Fruit fly (Drosophila melanogaster) whole organism, embryonic: Measurements from ENCODE around the gene Tbca.

Source experiments
- Ada2b ChIP-seq: fragments of 200-800 bp; sonication (Bioruptor generic); IDR thresholded peaks from 2 replicates; pipeline ENCODE4 v1.3.6; 2022; ENCODE audit warnings: missing biosample characterization, missing genetic modification characterization
- Bgb ChIP-seq: fragments of 200-800 bp; sonication (Bioruptor generic); IDR thresholded peaks from 2 replicates; pipeline ENCODE4 v1.3.6; 2022; ENCODE audit warnings: missing biosample characterization, missing genetic modification characterization; ENCODE audit not compliant: partially characterized antibody
- CG10274 ChIP-seq: fragments of 200-800 bp; sonication (Bioruptor generic); optimal IDR thresholded peaks from 3 replicates; lab custom pipeline; 2017; ENCODE audit warnings: missing biosample characterization, mild to moderate bottlenecking, missing genetic modification characterization
- CG1233 ChIP-seq: fragments of 200-800 bp; sonication (Bioruptor generic); optimal IDR thresholded peaks from 4 replicates; lab custom pipeline; 2018; ENCODE audit warnings: missing biosample characterization, mild to moderate bottlenecking, missing genetic modification characterization
- CG14667 ChIP-seq: fragments of 200-800 bp; sonication (Bioruptor generic); IDR thresholded peaks from 2 replicates; pipeline ENCODE4 v1.3.6; 2022; ENCODE audit warnings: missing biosample characterization, missing genetic modification characterization
- CG15601 ChIP-seq: fragments of 200-800 bp; sonication (Bioruptor generic); optimal IDR thresholded peaks from 3 replicates; lab custom pipeline; 2019; ENCODE audit warnings: missing biosample characterization, mild to moderate bottlenecking, missing genetic modification characterization, moderate library complexity
- CG15696 ChIP-seq: fragments of 200-800 bp; sonication (Bioruptor generic); optimal IDR thresholded peaks from 2 replicates; lab custom pipeline; 2019; ENCODE audit warnings: missing biosample characterization, mild to moderate bottlenecking, missing genetic modification characterization, moderate library complexity
- CG17385 ChIP-seq: fragments of 200-800 bp; sonication (Bioruptor generic); optimal IDR thresholded peaks from 3 replicates; lab custom pipeline; 2018; ENCODE audit warnings: missing biosample characterization, mild to moderate bottlenecking, missing genetic modification characterization
- CG17568 ChIP-seq: fragments of 200-800 bp; sonication (Bioruptor generic); optimal IDR thresholded peaks from 2 replicates; lab custom pipeline; 2018; ENCODE audit warnings: missing biosample characterization, mild to moderate bottlenecking, missing genetic modification characterization, moderate library complexity
- CG1832 ChIP-seq: fragments of 200-800 bp; sonication (Bioruptor generic); optimal IDR thresholded peaks from 2 replicates; lab custom pipeline; 2017; ENCODE audit warnings: missing biosample characterization, mild to moderate bottlenecking, missing genetic modification characterization, inconsistent platforms
- CG18764 ChIP-seq: fragments of 200-800 bp; sonication (Bioruptor generic); optimal IDR thresholded peaks from 3 replicates; lab custom pipeline; 2016; ENCODE audit warnings: missing biosample characterization, missing genetic modification characterization
- CG2129 ChIP-seq: fragments of 200-800 bp; sonication (Bioruptor generic); IDR thresholded peaks from 2 replicates; pipeline ENCODE4 v1.3.6; 2022; ENCODE audit warnings: missing biosample characterization, missing genetic modification characterization; ENCODE audit not compliant: partially characterized antibody
- CG3065 ChIP-seq: fragments of 200-800 bp; sonication (Bioruptor generic); optimal IDR thresholded peaks from 2 replicates; lab custom pipeline; 2016; ENCODE audit warnings: missing biosample characterization, missing genetic modification characterization
- CG33213 ChIP-seq: fragments of 200-800 bp; sonication (Bioruptor generic); optimal IDR thresholded peaks from 3 replicates; lab custom pipeline; 2016; ENCODE audit warnings: missing biosample characterization, missing genetic modification characterization
- CG3407 ChIP-seq: fragments of 200-800 bp; sonication (Bioruptor generic); optimal IDR thresholded peaks from 2 replicates; lab custom pipeline; 2018; ENCODE audit warnings: missing biosample characterization, mild to moderate bottlenecking, missing genetic modification characterization
- CG3847 ChIP-seq: fragments of 200-800 bp; sonication (Bioruptor generic); IDR thresholded peaks from 2 replicates; pipeline ENCODE4 v1.3.6; 2022; ENCODE audit warnings: missing biosample characterization, missing genetic modification characterization
- CG4282 ChIP-seq: fragments of 200-800 bp; sonication (Bioruptor generic); optimal IDR thresholded peaks from 2 replicates; lab custom pipeline; 2016; ENCODE audit warnings: missing biosample characterization, missing genetic modification characterization
- CG4360 ChIP-seq: fragments of 200-800 bp; sonication (Bioruptor generic); IDR thresholded peaks from 2 replicates; pipeline ENCODE4 v1.3.6; 2022; ENCODE audit warnings: missing biosample characterization, missing genetic modification characterization
- CG6175 ChIP-seq: fragments of 200-800 bp; sonication (Bioruptor generic); IDR thresholded peaks from 3 replicates; pipeline ENCODE4 v1.3.6; 2022; ENCODE audit warnings: missing biosample characterization, missing genetic modification characterization
- CG7963 ChIP-seq: fragments of 200-800 bp; sonication (Bioruptor generic); IDR thresholded peaks from 3 replicates; pipeline ENCODE4 v1.3.6; 2022; ENCODE audit warnings: missing biosample characterization, missing genetic modification characterization; ENCODE audit not compliant: partially characterized antibody
- CTCF ChIP-seq: fragments of 200-800 bp; sonication (Bioruptor generic); optimal IDR thresholded peaks from 2 replicates; lab custom pipeline; 2017; ENCODE audit warnings: missing biosample characterization, mild to moderate bottlenecking, missing genetic modification characterization, moderate library complexity
- ERR ChIP-seq: fragments of 200-800 bp; sonication (Bioruptor generic); optimal IDR thresholded peaks from 2 replicates; lab custom pipeline; 2016; ENCODE audit warnings: missing biosample characterization, missing genetic modification characterization
- H15 ChIP-seq: fragments of 200-800 bp; sonication (Bioruptor generic); IDR thresholded peaks from 3 replicates; pipeline ENCODE4 v1.3.6; 2022; ENCODE audit warnings: missing biosample characterization, missing genetic modification characterization
- Hey ChIP-seq: fragments of 200-800 bp; sonication (Bioruptor generic); optimal IDR thresholded peaks from 3 replicates; lab custom pipeline; 2018; ENCODE audit warnings: missing biosample characterization, mild to moderate bottlenecking, missing genetic modification characterization
- Hr51 ChIP-seq, 2 experiments: fragments of 200-800 bp; sonication (Bioruptor generic); optimal IDR thresholded peaks; 2 replicates in 1 of 2; 3 replicates in 1 of 2; lab custom pipeline; 2016 to 2018; ENCODE audit warnings: missing biosample characterization in 2 of 2, missing genetic modification characterization in 2 of 2, mild to moderate bottlenecking in 1 of 2, moderate library complexity in 1 of 2
- Mad ChIP-seq: fragments of 200-800 bp; sonication (Bioruptor generic); optimal IDR thresholded peaks from 2 replicates; lab custom pipeline; 2016; ENCODE audit warnings: missing biosample characterization, missing genetic modification characterization
- Neu2 ChIP-seq: fragments of 200-800 bp; sonication (Bioruptor generic); optimal IDR thresholded peaks from 3 replicates; lab custom pipeline; 2016; ENCODE audit warnings: missing biosample characterization, missing genetic modification characterization, borderline replicate concordance
- Nf-YC ChIP-seq: fragments of 200-800 bp; optimal IDR thresholded peaks from 3 replicates; lab custom pipeline; 2019; ENCODE audit warnings: missing biosample characterization, mild to moderate bottlenecking, missing genetic modification characterization, moderate library complexity
- Optix ChIP-seq: fragments of 200-800 bp; sonication (Bioruptor generic); IDR thresholded peaks from 3 replicates; pipeline ENCODE4 v1.3.6; 2022; ENCODE audit warnings: missing biosample characterization, missing genetic modification characterization
- Sox100B ChIP-seq: fragments of 200-800 bp; sonication (Bioruptor generic); optimal IDR thresholded peaks from 3 replicates; lab custom pipeline; 2018; ENCODE audit warnings: missing biosample characterization, mild to moderate bottlenecking, missing genetic modification characterization
- Sox102F ChIP-seq: fragments of 200-800 bp; sonication (Bioruptor generic); optimal IDR thresholded peaks from 2 replicates; lab custom pipeline; 2018; ENCODE audit warnings: missing biosample characterization, mild to moderate bottlenecking, missing genetic modification characterization, moderate library complexity
- Sry-β ChIP-seq: fragments of 200-800 bp; sonication (Bioruptor generic); optimal IDR thresholded peaks from 2 replicates; lab custom pipeline; 2018; ENCODE audit warnings: missing biosample characterization, mild to moderate bottlenecking, missing genetic modification characterization, moderate library complexity
- Sry-δ ChIP-seq: fragments of 200-800 bp; sonication (Bioruptor generic); optimal IDR thresholded peaks from 2 replicates; lab custom pipeline; 2016; ENCODE audit warnings: missing biosample characterization, missing genetic modification characterization
- Ssrp ChIP-seq: fragments of 200-800 bp; sonication (Bioruptor generic); optimal IDR thresholded peaks from 2 replicates; lab custom pipeline; 2018; ENCODE audit warnings: missing biosample characterization, mild to moderate bottlenecking, missing genetic modification characterization, moderate library complexity
- ase ChIP-seq: fragments of 200-800 bp; sonication (Bioruptor generic); IDR thresholded peaks from 3 replicates; pipeline ENCODE4 v1.3.6; 2022; ENCODE audit warnings: missing biosample characterization, missing genetic modification characterization
- bowl ChIP-seq: fragments of 200-800 bp; sonication (Bioruptor generic); IDR thresholded peaks from 2 replicates; pipeline ENCODE4 v1.3.6; 2022; ENCODE audit warnings: missing biosample characterization, missing genetic modification characterization
- bsh ChIP-seq, 2 experiments: fragments of 200-800 bp; sonication (Bioruptor generic); optimal IDR thresholded peaks; 2 replicates each; lab custom pipeline; 2017 to 2018; ENCODE audit warnings: mild to moderate bottlenecking in 2 of 2, missing biosample characterization in 2 of 2, missing genetic modification characterization in 2 of 2, moderate library complexity in 1 of 2
- chif ChIP-seq, 2 experiments: fragments of 200-800 bp; sonication (Bioruptor generic); optimal IDR thresholded peaks; 3 replicates each; lab custom pipeline; 2016; ENCODE audit warnings: missing biosample characterization in 2 of 2, missing genetic modification characterization in 2 of 2
- corto ChIP-seq: fragments of 200-800 bp; sonication (Bioruptor generic); optimal IDR thresholded peaks from 2 replicates; lab custom pipeline; 2016; ENCODE audit warnings: missing biosample characterization, mild to moderate bottlenecking, missing genetic modification characterization, moderate library complexity
- dmrt11E ChIP-seq: fragments of 200-800 bp; sonication (Bioruptor generic); optimal IDR thresholded peaks from 3 replicates; lab custom pipeline; 2018; ENCODE audit warnings: missing biosample characterization, mild to moderate bottlenecking, missing genetic modification characterization, moderate library complexity
- fu2 ChIP-seq: fragments of 200-800 bp; sonication (Bioruptor generic); optimal IDR thresholded peaks from 2 replicates; lab custom pipeline; 2016; ENCODE audit warnings: missing biosample characterization, missing genetic modification characterization
- lmd ChIP-seq: fragments of 200-800 bp; sonication (Bioruptor generic); IDR thresholded peaks from 2 replicates; pipeline ENCODE4 v1.3.6; 2022; ENCODE audit warnings: missing biosample characterization, missing genetic modification characterization
- maf-S ChIP-seq: fragments of 200-800 bp; sonication (Bioruptor generic); optimal IDR thresholded peaks from 2 replicates; lab custom pipeline; 2016; ENCODE audit warnings: missing biosample characterization, missing genetic modification characterization
- nerfin-1 ChIP-seq: fragments of 200-800 bp; sonication (Bioruptor generic); optimal IDR thresholded peaks from 3 replicates; lab custom pipeline; 2019; ENCODE audit warnings: missing biosample characterization, mild to moderate bottlenecking, missing genetic modification characterization, moderate library complexity
- org-1 ChIP-seq: fragments of 200-800 bp; sonication (Bioruptor generic); optimal IDR thresholded peaks from 2 replicates; lab custom pipeline; 2017; ENCODE audit warnings: missing biosample characterization, missing genetic modification characterization
- schlank ChIP-seq: fragments of 200-800 bp; sonication (Bioruptor generic); optimal IDR thresholded peaks from 2 replicates; lab custom pipeline; 2018; ENCODE audit warnings: missing biosample characterization, mild to moderate bottlenecking, missing genetic modification characterization
- so ChIP-seq: fragments of 200-800 bp; sonication (Bioruptor generic); IDR thresholded peaks from 3 replicates; pipeline ENCODE4 v1.3.6; 2022; ENCODE audit warnings: missing biosample characterization, missing genetic modification characterization
- sug ChIP-seq: fragments of 200-800 bp; optimal IDR thresholded peaks from 2 replicates; lab custom pipeline; 2019; ENCODE audit warnings: missing biosample characterization, mild to moderate bottlenecking, missing genetic modification characterization, moderate library complexity
- ttk ChIP-seq: fragments of 200-800 bp; sonication (Bioruptor generic); IDR thresholded peaks from 2 replicates; pipeline ENCODE4 v2.1.2; 2022; ENCODE audit warnings: missing biosample characterization, missing genetic modification characterization
- vfl ChIP-seq: fragments of 200-800 bp; sonication (Bioruptor generic); optimal IDR thresholded peaks from 2 replicates; lab custom pipeline; 2016; ENCODE audit warnings: missing biosample characterization, missing genetic modification characterization
- vnd ChIP-seq: fragments of 200-800 bp; sonication (Bioruptor generic); IDR thresholded peaks from 3 replicates; pipeline ENCODE4 v1.3.6; 2022; ENCODE audit warnings: missing biosample characterization, missing genetic modification characterization; ENCODE audit not compliant: partially characterized antibody
- wdn ChIP-seq: fragments of 200-800 bp; sonication (Bioruptor generic); IDR thresholded peaks from 2 replicates; pipeline ENCODE4 v1.3.6; 2022; ENCODE audit warnings: missing biosample characterization, missing genetic modification characterization

Tbca gene

dm6 chr3R:31712585-31712984, 30.7 kb upstream of the Tbca start (continued):
- TF ChIP-seq lmd (0 out of 2 replicates have a peak, but pooled peaks have one; percentile 5), vnd (GFP tag; lab: Robert Waterston, UW) (no peak), CG2129 (GFP tag; lab: Robert Waterston, UW) (no peak), Sry-β (GFP tag; lab: Kevin White, UChicago) (no peak), nerfin-1 (tag; lab: Kevin White, UChicago) (no peak), CG3065 (GFP tag; lab: Kevin White, UChicago) (peak; percentile 64), ase (no peak), Sry-δ (GFP tag; lab: Kevin White, UChicago) (no peak), bowl (no peak), CTCF (GFP tag; lab: Kevin White, UChicago) (no peak), Ada2b (GFP tag; lab: Robert Waterston, UW) (no peak), CG14667 (GFP tag; lab: Robert Waterston, UW) (no peak), ERR (GFP tag; lab: Kevin White, UChicago) (no peak), Hr51 (GFP tag; optimal IDR thresholded peaks at IDR 0.05; lab: Kevin White, UChicago) (no peak), maf-S (no peak), CG6175 (GFP tag; lab: Robert Waterston, UW) (no peak), CG1832 (no peak), CG17568 (no peak), dmrt11E (tag; lab: Kevin White, UChicago) (peak; percentile 42), CG10274 (GFP tag; lab: Kevin White, UChicago) (no peak), vfl (GFP tag; lab: Kevin White, UChicago) (no peak), Ssrp (tag; lab: Kevin White, UChicago) (peak; percentile 13), CG3407 (no peak), CG4282 (no peak), CG17385 (GFP tag; lab: Kevin White, UChicago) (no peak), so (GFP tag; lab: Robert Waterston, UW) (no peak), schlank (tag; lab: Kevin White, UChicago) (no peak), sug (tag; lab: Kevin White, UChicago) (peak; percentile 3), chif (GFP tag; optimal IDR thresholded peaks at IDR 0.05; lab: Kevin White, UChicago) (peak in 1 of 2 experiments; percentile 9), CG7963 (GFP tag; lab: Robert Waterston, UW) (no peak), fu2 (no peak), wdn (GFP tag; lab: Robert Waterston, UW) (no peak), Sox102F (GFP tag; lab: Kevin White, UChicago) (peak; percentile 21), Mad (no peak), Sox100B (GFP tag; lab: Kevin White, UChicago) (peak; percentile 26), Bgb (no peak), CG4360 (GFP tag; lab: Robert Waterston, UW) (peak; percentile 34), CG33213 (no peak), H15 (GFP tag; lab: Robert Waterston, UW) (peak; percentile 36; the same call in 1 of the 3 replicates), ttk (GFP tag; lab: Robert Waterston, UW) (0 out of 2 replicates have a peak, but pooled peaks have one; percentile 5), CG15696 (no peak), CG18764 (GFP tag; lab: Kevin White, UChicago) (no peak), CG15601 (peak; percentile 52), Neu2 (GFP tag; lab: Kevin White, UChicago) (no peak), Hey (tag; lab: Kevin White, UChicago) (no peak), bsh (GFP tag; optimal IDR thresholded peaks at IDR 0.05; lab: Kevin White, UChicago) (peak in 1 of 2 experiments; percentile 45), CG3847 (GFP tag; lab: Robert Waterston, UW) (no peak), org-1 (GFP tag; lab: Kevin White, UChicago) (no peak), Optix (GFP tag; lab: Robert Waterston, UW) (no peak), corto (GFP tag; lab: Kevin White, UChicago) (no peak), Nf-YC (tag; lab: Kevin White, UChicago) (no peak), CG1233 (no peak)
